Fruit fly (Drosophila melanogaster): Measurements from ENCODE around the gene Taf4.

DNA sequence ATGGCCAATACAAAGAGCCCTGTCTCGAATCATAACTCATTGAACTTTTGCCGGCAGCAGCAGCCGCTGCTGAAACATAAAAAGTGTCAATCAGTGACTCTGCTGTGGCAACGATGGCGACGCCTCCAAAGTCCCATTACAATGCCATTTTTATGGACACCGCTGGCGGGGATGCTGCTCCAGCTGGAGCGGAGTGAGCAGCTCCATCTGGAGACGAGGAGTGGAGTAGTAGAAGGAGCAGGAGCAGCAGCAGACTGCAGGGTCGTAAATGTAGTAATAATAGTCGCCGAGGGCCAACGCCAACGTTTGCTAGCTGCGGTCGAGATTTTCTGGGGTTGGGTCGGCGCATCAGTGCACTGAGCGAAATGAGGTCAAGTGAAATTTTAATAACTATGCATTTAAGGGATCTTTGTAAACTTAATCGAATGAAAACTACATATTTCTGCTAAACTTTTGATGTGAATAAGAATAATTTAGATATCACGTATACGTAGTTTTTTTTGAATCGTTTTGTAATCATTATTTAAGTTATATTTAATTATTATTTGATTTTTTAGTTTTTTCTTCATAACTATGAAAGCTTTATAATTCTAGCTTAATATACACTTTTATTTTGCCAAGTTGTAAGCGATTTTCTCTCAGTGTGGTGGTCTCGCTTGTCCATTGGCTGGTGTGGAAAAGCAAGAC is 55.6 kb downstream of the Taf4 start:
- TF ChIP-seq CG18262 (tag; optimal IDR thresholded peaks at IDR 0.05) (peak; percentile 27), CG6765 (GFP tag; optimal IDR thresholded peaks at IDR 0.05) (no peak), usp (GFP tag; optimal IDR thresholded peaks at IDR 0.05) (no peak), NC2β (GFP tag; optimal IDR thresholded peaks at IDR 0.05) (no peak), Ets97D (GFP tag; optimal IDR thresholded peaks at IDR 0.05) (no peak), sisA (GFP tag; IDR thresholded peaks at IDR 0.05) (no peak), Blimp-1 (GFP tag; optimal IDR thresholded peaks at IDR 0.05) (no peak), her (GFP tag; optimal IDR thresholded peaks at IDR 0.05) (no peak), dm (GFP tag; optimal IDR thresholded peaks at IDR 0.05) (no peak), eve (GFP tag; optimal IDR thresholded peaks at IDR 0.05) (no peak), ems (GFP tag; optimal IDR thresholded peaks at IDR 0.05) (no peak)

Data from whole organism, embryonic.